Worm (Caenorhabditis elegans) whole organism, midembryonic: ENCODE measurements around the gene C27C12.3.

ENCODE experiments used
- T22C8.4 ChIP-seq: fragments of 200-800 bp; sonication (Bioruptor generic); IDR thresholded peaks from 2 replicates; pipeline ENCODE4 v1.3.6; 2022; ENCODE audit warnings: missing genetic modification characterization, missing compliant biosample characterization
- cog-1 ChIP-seq: sonication (generic microtip); optimal IDR thresholded peaks from 2 replicates; lab custom pipeline; 2016; ENCODE audit warnings: missing genetic modification characterization, missing compliant biosample characterization
- flt-1 ChIP-seq: fragments of 200-800 bp; sonication (Bioruptor generic); IDR thresholded peaks from 2 replicates; pipeline ENCODE4 v1.3.6; 2022; ENCODE audit warnings: missing genetic modification characterization, missing compliant biosample characterization
- klf-2 ChIP-seq: fragments of 200-800 bp; sonication (Bioruptor generic); conservative IDR thresholded peaks from 2 replicates; pipeline ENCODE4 v1.3.6; 2022; ENCODE audit warnings: missing genetic modification reagents, missing genetic modification characterization, missing compliant biosample characterization
- ref-1 ChIP-seq: fragments of 200-800 bp; sonication (Bioruptor generic); conservative IDR thresholded peaks from 2 replicates; pipeline ENCODE4 v1.3.6; 2022; ENCODE audit warnings: missing genetic modification reagents, missing genetic modification characterization, missing compliant biosample characterization
- ztf-23 ChIP-seq: fragments of 200-800 bp; sonication (Bioruptor generic); IDR thresholded peaks from 2 replicates; pipeline ENCODE4 v1.3.6; 2022; ENCODE audit warnings: missing genetic modification reagents, missing genetic modification characterization, missing compliant biosample characterization

DNA sequence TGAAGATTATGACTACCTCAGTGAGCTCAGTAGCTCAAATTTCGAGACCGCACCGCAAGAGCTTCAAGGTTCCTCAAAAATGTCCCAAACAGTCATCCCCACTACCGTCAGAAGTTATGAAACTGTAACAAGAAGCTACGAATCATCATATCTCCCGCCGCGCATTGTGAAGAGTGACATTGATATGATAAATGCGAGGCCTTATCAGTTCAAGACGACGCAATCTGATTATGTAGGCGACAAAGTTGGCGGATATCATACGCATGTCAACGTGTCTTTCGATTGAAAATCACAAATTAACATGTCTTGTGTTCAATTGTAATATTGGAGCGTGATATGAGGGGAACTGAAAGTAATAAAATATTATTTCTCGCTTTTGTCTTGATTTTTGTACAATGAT, 34.8 kb upstream of the C27C12.3 start:
- TF ChIP-seq flt-1 (no peak), ztf-23 (GFP tag; lab: Robert Waterston, UW) (no peak), ref-1 (no peak), cog-1 (tag; lab: Kevin White, UChicago) (no peak), klf-2 (GFP tag; lab: Robert Waterston, UW) (no peak), T22C8.4 (no peak)
